Worm (Caenorhabditis elegans) whole organism, midembryonic: ENCODE measurements around the gene mam-5.

ENCODE experiments used
- flt-1 ChIP-seq: fragments of 200-800 bp; sonication (Bioruptor generic); IDR thresholded peaks from 2 replicates; pipeline ENCODE4 v1.3.6; 2022; ENCODE audit warnings: missing genetic modification characterization, missing compliant biosample characterization
- ztf-23 ChIP-seq: fragments of 200-800 bp; sonication (Bioruptor generic); IDR thresholded peaks from 2 replicates; pipeline ENCODE4 v1.3.6; 2022; ENCODE audit warnings: missing genetic modification reagents, missing genetic modification characterization, missing compliant biosample characterization

- no peak for TF ChIP-seq flt-1 (GFP tag; lab: Robert Waterston, UW)
- TF ChIP-seq ztf-23 = no peak
Observed at ce11 chrV:9921288-9921687, 31.2 kb upstream of the mam-5 start, which contains the start of gene ceh-75.
